Worm (Caenorhabditis elegans): ENCODE results near the gene srx-18.

DNA sequence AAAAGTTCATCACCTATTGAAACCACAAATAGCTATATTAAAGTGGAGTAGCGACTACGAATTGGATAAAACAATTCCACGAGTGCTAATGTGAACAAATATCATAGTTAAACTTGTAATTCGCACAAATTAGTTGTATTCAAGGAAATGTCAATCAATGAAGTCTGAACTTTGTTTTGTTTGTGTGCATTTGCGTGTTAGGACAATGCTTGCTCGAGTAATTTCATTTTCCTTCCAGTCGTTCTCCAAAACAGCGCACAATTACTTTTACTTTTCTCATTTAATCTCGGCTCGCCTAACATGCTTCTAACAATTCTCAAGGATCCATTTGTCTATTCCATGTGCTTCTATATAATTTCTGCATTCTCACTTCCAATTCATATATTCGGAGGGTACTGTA is 25.9 kb upstream of the srx-18 start, which contains the start of gene srh-301:
- no peak for TF ChIP-seq daf-12 (tag; optimal IDR thresholded peaks at IDR 0.05)
- no peak for TF ChIP-seq madf-9 (GFP tag; conservative IDR thresholded peaks at IDR 0.05)
- TF ChIP-seq lin-13 (GFP tag; optimal IDR thresholded peaks at IDR 0.05) = no peak
- TF ChIP-seq fos-1 (tag; optimal IDR thresholded peaks at IDR 0.05) = no peak
- no peak for TF ChIP-seq ama-1 (optimal IDR thresholded peaks at IDR 0.05)

Data from whole organism, L4 larva.